Fruit fly (Drosophila melanogaster) whole organism, embryonic: ENCODE results near the gene Calr.
A peak's percentile ranks its signal among the peaks of the same experiment; 100 is the strongest.

ENCODE experiments used
- Abd-B ChIP-seq: fragments of 200-800 bp; sonication (Bioruptor generic); optimal IDR thresholded peaks from 2 replicates; lab custom pipeline; 2018; ENCODE audit warnings: missing biosample characterization, mild to moderate bottlenecking, missing genetic modification characterization, moderate library complexity
- B-H2 ChIP-seq: fragments of 200-800 bp; sonication (Bioruptor generic); optimal IDR thresholded peaks from 2 replicates; lab custom pipeline; 2018; ENCODE audit warnings: missing biosample characterization, mild to moderate bottlenecking, missing genetic modification characterization
- CG10366 ChIP-seq: fragments of 200-800 bp; sonication (Bioruptor generic); IDR thresholded peaks from 2 replicates; pipeline ENCODE4 v1.3.6; 2022; ENCODE audit warnings: missing biosample characterization, missing genetic modification characterization
- CG10654 ChIP-seq: fragments of 200-800 bp; sonication (Bioruptor generic); optimal IDR thresholded peaks from 2 replicates; lab custom pipeline; 2016; ENCODE audit warnings: missing biosample characterization, missing genetic modification characterization
- CG12071 ChIP-seq: fragments of 200-800 bp; sonication (Bioruptor generic); optimal IDR thresholded peaks from 3 replicates; lab custom pipeline; 2018; ENCODE audit warnings: missing biosample characterization, mild to moderate bottlenecking, missing genetic modification characterization
- CG13296 ChIP-seq: fragments of 200-800 bp; sonication (Bioruptor generic); optimal IDR thresholded peaks from 3 replicates; lab custom pipeline; 2018; ENCODE audit warnings: missing biosample characterization, mild to moderate bottlenecking, missing genetic modification characterization
- CG13624 ChIP-seq: fragments of 200-800 bp; sonication (Bioruptor generic); optimal IDR thresholded peaks from 2 replicates; lab custom pipeline; 2016; ENCODE audit warnings: missing biosample characterization, missing genetic modification characterization
- CG14441 ChIP-seq: fragments of 200-800 bp; sonication (Bioruptor generic); IDR thresholded peaks from 2 replicates; pipeline ENCODE4 v1.3.6; 2022; ENCODE audit warnings: missing biosample characterization, missing genetic modification characterization
- CG14667 ChIP-seq: fragments of 200-800 bp; sonication (Bioruptor generic); IDR thresholded peaks from 2 replicates; pipeline ENCODE4 v1.3.6; 2022; ENCODE audit warnings: missing biosample characterization, missing genetic modification characterization
- CG14860 ChIP-seq: fragments of 200-800 bp; sonication (Bioruptor generic); IDR thresholded peaks from 3 replicates; pipeline ENCODE4 v1.3.6; 2022; ENCODE audit warnings: missing biosample characterization, missing genetic modification characterization; ENCODE audit not compliant: partially characterized antibody
- CG1647 ChIP-seq: fragments of 200-800 bp; sonication (Bioruptor generic); optimal IDR thresholded peaks from 3 replicates; lab custom pipeline; 2016; ENCODE audit warnings: missing biosample characterization, missing genetic modification characterization
- CG17612 ChIP-seq: fragments of 200-800 bp; sonication (Bioruptor generic); IDR thresholded peaks from 2 replicates; pipeline ENCODE4 v1.3.6; 2022; ENCODE audit warnings: missing biosample characterization, missing genetic modification characterization
- CG1832 ChIP-seq: fragments of 200-800 bp; sonication (Bioruptor generic); optimal IDR thresholded peaks from 2 replicates; lab custom pipeline; 2017; ENCODE audit warnings: missing biosample characterization, mild to moderate bottlenecking, missing genetic modification characterization, inconsistent platforms
- CG2678 ChIP-seq: fragments of 200-800 bp; sonication (Bioruptor generic); optimal IDR thresholded peaks from 3 replicates; lab custom pipeline; 2019; ENCODE audit warnings: missing biosample characterization, mild to moderate bottlenecking, missing genetic modification characterization, moderate library complexity
- CG31388 ChIP-seq: fragments of 200-800 bp; sonication (Bioruptor generic); optimal IDR thresholded peaks from 2 replicates; lab custom pipeline; 2016; ENCODE audit warnings: missing biosample characterization, missing genetic modification characterization
- CG34376 ChIP-seq: fragments of 200-800 bp; sonication (Bioruptor generic); optimal IDR thresholded peaks from 2 replicates; lab custom pipeline; 2018; ENCODE audit warnings: missing biosample characterization, mild to moderate bottlenecking, missing genetic modification characterization
- CG7745 ChIP-seq: fragments of 200-800 bp; sonication (Bioruptor generic); optimal IDR thresholded peaks from 2 replicates; lab custom pipeline; 2018; ENCODE audit warnings: missing biosample characterization, mild to moderate bottlenecking, missing genetic modification characterization, moderate library complexity
- CG8944 ChIP-seq: fragments of 200-800 bp; sonication (Bioruptor generic); optimal IDR thresholded peaks from 3 replicates; lab custom pipeline; 2016; ENCODE audit warnings: missing biosample characterization, missing genetic modification characterization
- CG9817 ChIP-seq: fragments of 200-800 bp; sonication (Bioruptor generic); optimal IDR thresholded peaks from 2 replicates; lab custom pipeline; 2018; ENCODE audit warnings: missing biosample characterization, mild to moderate bottlenecking, missing genetic modification characterization, moderate library complexity
- CrebB ChIP-seq: fragments of 200-800 bp; sonication (Bioruptor generic); optimal IDR thresholded peaks from 3 replicates; lab custom pipeline; 2018; ENCODE audit warnings: missing biosample characterization, mild to moderate bottlenecking, missing genetic modification characterization
- Dip2 ChIP-seq: fragments of 200-800 bp; sonication (Bioruptor generic); IDR thresholded peaks from 2 replicates; pipeline ENCODE4 v1.3.6; 2022; ENCODE audit warnings: missing biosample characterization, missing genetic modification characterization
- Dll ChIP-seq: fragments of 200-800 bp; sonication (Bioruptor generic); IDR thresholded peaks from 4 replicates; pipeline ENCODE4 v1.3.6; 2022; ENCODE audit warnings: missing biosample characterization, missing genetic modification characterization; ENCODE audit not compliant: partially characterized antibody
- ERR ChIP-seq: fragments of 200-800 bp; sonication (Bioruptor generic); optimal IDR thresholded peaks from 2 replicates; lab custom pipeline; 2016; ENCODE audit warnings: missing biosample characterization, missing genetic modification characterization
- Fer3 ChIP-seq: fragments of 200-800 bp; sonication (Bioruptor generic); optimal IDR thresholded peaks from 2 replicates; lab custom pipeline; 2018; ENCODE audit warnings: missing biosample characterization, mild to moderate bottlenecking, missing genetic modification characterization, moderate library complexity
- H15 ChIP-seq: fragments of 200-800 bp; sonication (Bioruptor generic); IDR thresholded peaks from 3 replicates; pipeline ENCODE4 v1.3.6; 2022; ENCODE audit warnings: missing biosample characterization, missing genetic modification characterization
- HLH3B ChIP-seq: fragments of 200-800 bp; sonication (Bioruptor generic); IDR thresholded peaks from 2 replicates; pipeline ENCODE4 v1.3.6; 2022; ENCODE audit warnings: missing biosample characterization, missing genetic modification characterization
- Hsf ChIP-seq: fragments of 200-800 bp; sonication (Bioruptor generic); optimal IDR thresholded peaks from 3 replicates; lab custom pipeline; 2016; ENCODE audit warnings: missing biosample characterization, missing genetic modification characterization
- NC2α ChIP-seq: fragments of 200-800 bp; sonication (Bioruptor generic); optimal IDR thresholded peaks from 2 replicates; lab custom pipeline; 2016; ENCODE audit warnings: missing biosample characterization, missing genetic modification characterization
- Nf-YC ChIP-seq: fragments of 200-800 bp; optimal IDR thresholded peaks from 3 replicates; lab custom pipeline; 2019; ENCODE audit warnings: missing biosample characterization, mild to moderate bottlenecking, missing genetic modification characterization, moderate library complexity
- bbx ChIP-seq: fragments of 200-800 bp; sonication (Bioruptor generic); IDR thresholded peaks from 2 replicates; pipeline ENCODE4 v1.3.6; 2022; ENCODE audit warnings: missing biosample characterization, missing genetic modification characterization; ENCODE audit not compliant: partially characterized antibody
- bigmax ChIP-seq: fragments of 200-800 bp; sonication (Bioruptor generic); optimal IDR thresholded peaks from 2 replicates; lab custom pipeline; 2018; ENCODE audit warnings: missing biosample characterization, mild to moderate bottlenecking, missing genetic modification characterization
- chif ChIP-seq, 2 experiments: fragments of 200-800 bp; sonication (Bioruptor generic); optimal IDR thresholded peaks; 3 replicates each; lab custom pipeline; 2016; ENCODE audit warnings: missing biosample characterization in 2 of 2, missing genetic modification characterization in 2 of 2
- chinmo ChIP-seq: fragments of 200-800 bp; sonication (Bioruptor generic); IDR thresholded peaks from 4 replicates; pipeline ENCODE4 v1.3.6; 2022; ENCODE audit warnings: missing biosample characterization, missing genetic modification characterization; ENCODE audit not compliant: partially characterized antibody
- crc ChIP-seq: fragments of 200-800 bp; sonication (Bioruptor generic); optimal IDR thresholded peaks from 2 replicates; lab custom pipeline; 2016; ENCODE audit warnings: missing biosample characterization, missing genetic modification characterization
- cwo ChIP-seq: fragments of 200-800 bp; sonication (Bioruptor generic); optimal IDR thresholded peaks from 3 replicates; lab custom pipeline; 2017; ENCODE audit warnings: missing biosample characterization, missing genetic modification characterization, mild to moderate bottlenecking, moderate library complexity, missing genetic modification reagents
- dan ChIP-seq: fragments of 200-800 bp; sonication (Bioruptor generic); IDR thresholded peaks from 2 replicates; pipeline ENCODE4 v1.3.6; 2022; ENCODE audit warnings: missing biosample characterization, missing genetic modification characterization
- exex ChIP-seq: fragments of 200-800 bp; sonication (Bioruptor generic); optimal IDR thresholded peaks from 4 replicates; lab custom pipeline; 2018; ENCODE audit warnings: missing biosample characterization, mild to moderate bottlenecking, missing genetic modification characterization, moderate library complexity
- jumu ChIP-seq: fragments of 200-800 bp; sonication (Bioruptor generic); optimal IDR thresholded peaks from 3 replicates; lab custom pipeline; 2016; ENCODE audit warnings: missing biosample characterization, missing genetic modification characterization
- klu ChIP-seq: fragments of 200-800 bp; sonication (Bioruptor generic); IDR thresholded peaks from 2 replicates; pipeline ENCODE4 v1.3.6; 2022; ENCODE audit warnings: missing biosample characterization, missing genetic modification characterization
- mam ChIP-seq: fragments of 200-800 bp; sonication (Bioruptor generic); optimal IDR thresholded peaks from 3 replicates; lab custom pipeline; 2016; ENCODE audit warnings: missing biosample characterization, missing genetic modification characterization
- mirr ChIP-seq: fragments of 200-800 bp; sonication (Bioruptor generic); optimal IDR thresholded peaks from 3 replicates; lab custom pipeline; 2018; ENCODE audit warnings: missing biosample characterization, mild to moderate bottlenecking, missing genetic modification characterization
- oc ChIP-seq: fragments of 200-800 bp; sonication (Bioruptor generic); optimal IDR thresholded peaks from 2 replicates; lab custom pipeline; 2018; ENCODE audit warnings: missing biosample characterization, mild to moderate bottlenecking, missing genetic modification characterization, moderate library complexity
- pan ChIP-seq, 4 experiments: fragments of >200 bp in 3 of 4; fragments of 200-800 bp in 1 of 4; sonication (Bioruptor generic) in 1 of 4; optimal IDR thresholded peaks in 3 of 4; IDR thresholded peaks in 1 of 4; 2 replicates each; pipeline versions ENCODE4 v1.3.6 to Lab custom; 2017 to 2022; ENCODE audit warnings: missing biosample characterization in 2 of 4, missing genetic modification characterization in 2 of 4, mixed read lengths in 1 of 4
- sc ChIP-seq, 3 experiments: fragments of >200 bp in 2 of 3; fragments of 200-800 bp in 1 of 3; sonication (Bioruptor generic) in 1 of 3; optimal IDR thresholded peaks; 2 replicates in 2 of 3; 3 replicates in 1 of 3; lab custom pipeline; 2017; ENCODE audit warnings: mild to moderate bottlenecking in 1 of 3, missing biosample characterization in 1 of 3, missing genetic modification characterization in 1 of 3, missing genetic modification reagents in 1 of 3
- ssp ChIP-seq: fragments of 200-800 bp; sonication (Bioruptor generic); IDR thresholded peaks from 2 replicates; pipeline ENCODE4 v1.3.6; 2022; ENCODE audit warnings: missing biosample characterization, missing genetic modification characterization
- sug ChIP-seq: fragments of 200-800 bp; optimal IDR thresholded peaks from 2 replicates; lab custom pipeline; 2019; ENCODE audit warnings: missing biosample characterization, mild to moderate bottlenecking, missing genetic modification characterization, moderate library complexity
- vvl ChIP-seq: fragments of 200-800 bp; sonication (Bioruptor generic); IDR thresholded peaks from 2 replicates; pipeline ENCODE4 v1.3.6; 2022; ENCODE audit warnings: missing biosample characterization, missing genetic modification characterization
- zfh1 ChIP-seq: fragments of 200-800 bp; sonication (Bioruptor generic); IDR thresholded peaks from 3 replicates; pipeline ENCODE4 v1.3.6; 2022; ENCODE audit warnings: missing biosample characterization, missing genetic modification characterization

Gene Calr

dm6 chr3R:9625443-9625842 lies 5.2 kb downstream of the Calr start (continued):
- TF ChIP-seq zfh1 (GFP tag; lab: Robert Waterston, UW), result 0 out of 3 replicates have a peak, but pooled peaks have one; percentile 15

DNA sequence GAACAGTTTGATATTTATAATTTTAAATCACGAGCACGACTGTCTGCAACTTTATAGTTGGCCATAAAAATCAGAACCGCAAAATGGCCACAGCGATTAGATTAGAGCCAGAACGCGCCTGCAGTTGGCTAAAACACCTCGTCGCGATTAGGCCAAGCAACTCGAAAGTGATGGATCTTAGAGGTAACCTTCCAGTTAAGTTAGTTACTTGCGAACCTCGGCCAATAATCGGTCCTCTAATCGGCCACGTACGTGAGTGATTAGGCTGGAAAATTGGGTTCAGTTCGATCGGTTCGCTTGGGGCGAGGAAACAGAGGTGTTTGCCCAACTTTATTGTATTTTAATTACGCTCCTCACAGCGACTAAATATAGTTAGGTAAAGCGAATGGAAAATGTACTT lies 10.4 kb downstream of the Calr start:
- TF ChIP-seq pan (optimal IDR thresholded peaks at IDR 0.05; lab: Kevin White, UChicago) (no peak), pan (GFP tag; optimal IDR thresholded peaks at IDR 0.05 in 1 of 2, IDR thresholded peaks at IDR 0.05 in 1 of 2) (no peak), H15 (GFP tag; lab: Robert Waterston, UW) (no peak), CG1832 (GFP tag; lab: Kevin White, UChicago) (no peak), mirr (peak; percentile 1), exex (tag; lab: Kevin White, UChicago) (peak; percentile 89), mam (no peak), Hsf (no peak), CG13296 (GFP tag; lab: Kevin White, UChicago) (peak; percentile 43), chif (GFP tag; optimal IDR thresholded peaks at IDR 0.05; lab: Kevin White, UChicago) (no peak), Abd-B (GFP tag; lab: Kevin White, UChicago) (no peak), CG10366 (GFP tag; lab: Robert Waterston, UW) (no peak), sug (tag; lab: Kevin White, UChicago) (peak; percentile 56), sc (optimal IDR thresholded peaks at IDR 0.05; lab: Kevin White, UChicago) (no peak), sc (GFP tag; optimal IDR thresholded peaks at IDR 0.05; lab: Kevin White, UChicago) (no peak), chinmo (GFP tag; lab: Robert Waterston, UW) (0 out of 4 replicates have a peak, but pooled peaks have one; percentile 45), B-H2 (no peak), CG12071 (GFP tag; lab: Kevin White, UChicago) (peak; percentile 6), CG14667 (no peak), CrebB (tag; lab: Kevin White, UChicago) (no peak), bigmax (no peak), Dll (GFP tag; lab: Robert Waterston, UW) (no peak), crc (GFP tag; lab: Kevin White, UChicago) (no peak), CG2678 (tag; lab: Kevin White, UChicago) (peak; percentile 6), vvl (no peak), ssp (GFP tag; lab: Robert Waterston, UW) (no peak), oc (tag; lab: Kevin White, UChicago) (no peak), dan (no peak), ERR (GFP tag; lab: Kevin White, UChicago) (no peak), klu (GFP tag; lab: Robert Waterston, UW) (no peak), Dip2 (GFP tag; lab: Robert Waterston, UW) (no peak), CG10654 (no peak), CG13624 (GFP tag; lab: Kevin White, UChicago) (no peak), Nf-YC (peak; percentile 23), CG31388 (GFP tag; lab: Kevin White, UChicago) (no peak), cwo (GFP tag; lab: Kevin White, UChicago) (peak; percentile 11), CG34376 (GFP tag; lab: Kevin White, UChicago) (peak; percentile 15)

dm6 chr3R:9618331-9618730 lies 12.3 kb downstream of the Calr start:
- TF ChIP-seq Abd-B (GFP tag; lab: Kevin White, UChicago) (peak; percentile 66), NC2α (peak; percentile 36), CG14441 (peak; percentile 79), CG1647 (peak; percentile 62), CG8944 (GFP tag; lab: Kevin White, UChicago) (peak; percentile 44), CG9817 (tag; lab: Kevin White, UChicago) (peak; percentile 63), bbx (GFP tag; lab: Robert Waterston, UW) (no peak), CG14860 (GFP tag; lab: Robert Waterston, UW) (no peak), jumu (GFP tag; lab: Kevin White, UChicago) (peak; percentile 68), CG31388 (GFP tag; lab: Kevin White, UChicago) (peak; percentile 25), CG7745 (tag; lab: Kevin White, UChicago) (no peak), HLH3B (peak; percentile 86), Fer3 (tag; lab: Kevin White, UChicago) (peak; percentile 60), CG17612 (GFP tag; lab: Robert Waterston, UW) (0 out of 2 replicates have a peak, but pooled peaks have one; percentile 33)
